Fruit fly (Drosophila melanogaster) S2 (cell line): ENCODE results near the gene att-ORFB.

Experiments
- CG8478 ChIP-seq: fragments of >200 bp; optimal IDR thresholded peaks from 2 replicates; lab custom pipeline; 2018
- CTCF ChIP-seq, 2 experiments: fragments of >200 bp; optimal IDR thresholded peaks; 2 replicates each; lab custom pipeline; 2018

DNA sequence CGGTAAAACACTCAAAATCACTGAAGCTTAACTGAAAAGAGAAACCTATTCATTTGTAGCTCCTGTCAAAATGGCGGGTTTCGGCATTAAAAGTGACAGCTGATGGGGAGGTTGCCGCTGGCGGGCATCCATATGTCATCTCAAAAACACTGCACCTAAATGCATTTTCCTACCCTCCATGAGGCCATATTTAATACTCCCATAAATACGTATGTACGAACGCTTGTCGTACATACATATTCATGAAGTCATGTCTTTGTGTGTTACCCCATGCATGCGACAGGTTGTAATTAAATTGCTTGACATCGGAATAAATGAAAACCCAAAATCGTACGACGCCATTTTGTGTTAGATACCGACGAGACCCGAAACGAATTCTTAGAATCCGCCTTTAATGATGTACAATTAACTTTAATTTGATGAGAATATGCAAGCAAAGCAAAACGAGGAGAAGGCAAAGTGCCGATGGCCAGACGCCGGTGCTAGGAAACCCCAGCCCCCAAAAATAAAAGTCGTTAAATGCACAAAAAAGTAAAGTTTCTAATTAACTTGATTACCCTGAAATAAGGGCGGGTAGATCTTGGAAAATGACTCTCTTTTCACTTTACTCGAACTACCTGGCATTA, 42.2 kb upstream of the att-ORFB start:
- TF ChIP-seq CTCF (optimal IDR thresholded peaks at IDR 0.05; lab: Kevin White, UChicago) (no peak), CG8478 (lab: Kevin White, UChicago) (no peak)
